Fruit fly (Drosophila melanogaster) whole organism, pupa: Measurements from ENCODE around the gene CG9215.
A peak's percentile ranks its signal among the peaks of the same experiment; 100 is the strongest.

Experiments used
- CG10348 ChIP-seq: fragments of 200-800 bp; sonication (Bioruptor generic); IDR thresholded peaks from 2 replicates; pipeline ENCODE4 v1.3.6; 2022; ENCODE audit warnings: missing biosample characterization, missing genetic modification characterization
- CG12605 ChIP-seq: fragments of 200-800 bp; sonication (Bioruptor generic); IDR thresholded peaks from 2 replicates; pipeline ENCODE4 v1.3.6; 2022; ENCODE audit warnings: missing biosample characterization, missing genetic modification characterization
- CG13204 ChIP-seq: fragments of 200-800 bp; sonication (Bioruptor generic); optimal IDR thresholded peaks from 2 replicates; lab custom pipeline; 2018; ENCODE audit warnings: missing biosample characterization, mild to moderate bottlenecking, missing genetic modification characterization, moderate library complexity
- CG14655 ChIP-seq: fragments of 200-800 bp; sonication (Bioruptor generic); optimal IDR thresholded peaks from 3 replicates; lab custom pipeline; 2017; ENCODE audit warnings: mild to moderate bottlenecking, missing biosample characterization, missing genetic modification reagents, missing genetic modification characterization
- CG15710 ChIP-seq: fragments of 200-800 bp; sonication (Bioruptor generic); optimal IDR thresholded peaks from 2 replicates; lab custom pipeline; 2018; ENCODE audit warnings: missing biosample characterization, mild to moderate bottlenecking, missing genetic modification characterization, moderate library complexity
- CG17806 ChIP-seq: fragments of 200-800 bp; sonication (Bioruptor generic); optimal IDR thresholded peaks from 2 replicates; lab custom pipeline; 2018; ENCODE audit warnings: missing biosample characterization, mild to moderate bottlenecking, missing genetic modification characterization, moderate library complexity
- CG32121 ChIP-seq: fragments of 200-800 bp; sonication (Bioruptor generic); IDR thresholded peaks from 2 replicates; pipeline ENCODE4 v1.3.6; 2022; ENCODE audit warnings: missing biosample characterization, missing genetic modification characterization
- CG34367 ChIP-seq: fragments of 200-800 bp; sonication (Bioruptor generic); optimal IDR thresholded peaks from 2 replicates; lab custom pipeline; 2018; ENCODE audit warnings: missing biosample characterization, mild to moderate bottlenecking, missing genetic modification characterization
- CG4496 ChIP-seq: fragments of 200-800 bp; sonication (Bioruptor generic); IDR thresholded peaks from 3 replicates; pipeline ENCODE4 v1.3.6; 2022; ENCODE audit warnings: missing biosample characterization, missing genetic modification characterization
- CG8159 ChIP-seq: fragments of 200-800 bp; sonication (Bioruptor generic); optimal IDR thresholded peaks from 3 replicates; lab custom pipeline; 2018; ENCODE audit warnings: missing biosample characterization, mild to moderate bottlenecking, missing genetic modification characterization, moderate library complexity
- CG8301 ChIP-seq: fragments of 200-800 bp; sonication (Bioruptor generic); optimal IDR thresholded peaks from 2 replicates; lab custom pipeline; 2018; ENCODE audit warnings: missing biosample characterization, mild to moderate bottlenecking, missing genetic modification characterization
- CG9948 ChIP-seq: fragments of 200-800 bp; sonication (Bioruptor generic); optimal IDR thresholded peaks from 2 replicates; lab custom pipeline; 2018; ENCODE audit warnings: missing biosample characterization, mild to moderate bottlenecking, missing genetic modification characterization, moderate library complexity
- D1 ChIP-seq: fragments of 200-800 bp; sonication (Bioruptor generic); optimal IDR thresholded peaks from 2 replicates; lab custom pipeline; 2018; ENCODE audit warnings: missing biosample characterization, mild to moderate bottlenecking, missing genetic modification characterization, moderate library complexity
- EcR ChIP-seq: fragments of 200-800 bp; sonication (Bioruptor generic); optimal IDR thresholded peaks from 3 replicates; lab custom pipeline; 2019; ENCODE audit warnings: missing biosample characterization, missing genetic modification characterization, mild to moderate bottlenecking, moderate library complexity, missing genetic modification reagents
- Ets98B ChIP-seq: fragments of 200-800 bp; sonication (Bioruptor generic); IDR thresholded peaks from 2 replicates; pipeline ENCODE4 v1.3.6; 2022; ENCODE audit warnings: missing biosample characterization, missing genetic modification characterization
- Pif1A ChIP-seq: fragments of 200-800 bp; sonication (Bioruptor generic); optimal IDR thresholded peaks from 3 replicates; lab custom pipeline; 2016; ENCODE audit warnings: missing biosample characterization, missing genetic modification characterization
- Pif1B ChIP-seq: fragments of 200-800 bp; sonication (Bioruptor generic); optimal IDR thresholded peaks from 3 replicates; lab custom pipeline; 2016; ENCODE audit warnings: missing biosample characterization, missing genetic modification characterization
- Snoo ChIP-seq: fragments of 200-800 bp; sonication (Bioruptor generic); optimal IDR thresholded peaks from 3 replicates; lab custom pipeline; 2017; ENCODE audit warnings: missing biosample characterization, mild to moderate bottlenecking, missing genetic modification characterization, inconsistent platforms
- fd96Ca ChIP-seq: fragments of 200-800 bp; sonication (Bioruptor generic); IDR thresholded peaks from 3 replicates; pipeline ENCODE4 v1.3.6; 2022; ENCODE audit warnings: missing biosample characterization, missing genetic modification characterization
- gl ChIP-seq: fragments of 200-800 bp; sonication (Bioruptor generic); optimal IDR thresholded peaks from 2 replicates; lab custom pipeline; 2018; ENCODE audit warnings: missing biosample characterization, mild to moderate bottlenecking, missing genetic modification characterization
- rn ChIP-seq: fragments of 200-800 bp; sonication (Bioruptor generic); IDR thresholded peaks from 2 replicates; pipeline ENCODE4 v1.3.6; 2022; ENCODE audit warnings: missing biosample characterization, missing genetic modification characterization

CG9215 gene

dm6 chrX:15617916-15618315, 35.2 kb upstream of the CG9215 start:
- TF ChIP-seq CG10348 = no peak
- TF ChIP-seq CG17806 = peak; percentile 20
- peak; percentile 59 for TF ChIP-seq CG8301 (tag; lab: Kevin White, UChicago)
- TF ChIP-seq gl (tag; lab: Kevin White, UChicago) = no peak
- TF ChIP-seq Pif1B (GFP tag; lab: Kevin White, UChicago) = peak; percentile 64
- peak; percentile 61 for TF ChIP-seq CG14655
- TF ChIP-seq rn (GFP tag; lab: Robert Waterston, UW) = 0 out of 2 replicates have a peak, but pooled peaks have one; percentile 52
- TF ChIP-seq CG15710 (tag; lab: Kevin White, UChicago) = peak; percentile 2
- TF ChIP-seq CG12605 = peak; percentile 81
- peak; percentile 79 for TF ChIP-seq Ets98B (GFP tag; lab: Robert Waterston, UW)
- TF ChIP-seq Pif1A (GFP tag; lab: Kevin White, UChicago) = peak; percentile 65
- TF ChIP-seq CG8159 (tag; lab: Kevin White, UChicago) = no peak
- TF ChIP-seq D1 (tag; lab: Kevin White, UChicago) = no peak
- TF ChIP-seq CG9948 (tag; lab: Kevin White, UChicago) = peak; percentile 20
- TF ChIP-seq EcR (GFP tag; lab: Kevin White, UChicago) = no peak
- TF ChIP-seq fd96Ca = peak; percentile 69; the same call in 2 of the 3 replicates
- TF ChIP-seq CG4496 (GFP tag; lab: Robert Waterston, UW) = peak; percentile 86
- TF ChIP-seq CG34367 (tag; lab: Kevin White, UChicago) = no peak
- TF ChIP-seq Snoo (tag; lab: Kevin White, UChicago) = no peak
- TF ChIP-seq CG32121 (GFP tag; lab: Robert Waterston, UW) = peak; percentile 84
- TF ChIP-seq CG13204 (GFP tag; lab: Kevin White, UChicago) = no peak

dm6 chrX:15616532-15616931, 33.9 kb upstream of the CG9215 start:
- TF ChIP-seq CG4496 (GFP tag; lab: Robert Waterston, UW) (no peak), CG34367 (tag; lab: Kevin White, UChicago) (no peak), CG13204 (GFP tag; lab: Kevin White, UChicago) (no peak), CG14655 (no peak), CG9948 (tag; lab: Kevin White, UChicago) (no peak), D1 (tag; lab: Kevin White, UChicago) (no peak), CG17806 (no peak), Pif1B (GFP tag; lab: Kevin White, UChicago) (no peak), EcR (GFP tag; lab: Kevin White, UChicago) (no peak), CG10348 (no peak), CG32121 (GFP tag; lab: Robert Waterston, UW) (no peak), gl (tag; lab: Kevin White, UChicago) (no peak), CG15710 (tag; lab: Kevin White, UChicago) (no peak)

- no peak for TF ChIP-seq Snoo (tag; lab: Kevin White, UChicago)
- TF ChIP-seq Ets98B (GFP tag; lab: Robert Waterston, UW) = no peak
- no peak for TF ChIP-seq D1 (tag; lab: Kevin White, UChicago)
- TF ChIP-seq CG10348 = no peak
- no peak for TF ChIP-seq CG13204 (GFP tag; lab: Kevin White, UChicago)
- TF ChIP-seq CG8159 (tag; lab: Kevin White, UChicago) = no peak
- no peak for TF ChIP-seq rn (GFP tag; lab: Robert Waterston, UW)
- no peak for TF ChIP-seq fd96Ca
- TF ChIP-seq CG14655 = no peak
- TF ChIP-seq CG17806 = no peak
- no peak for TF ChIP-seq CG12605
- no peak for TF ChIP-seq CG9948 (tag; lab: Kevin White, UChicago)
- no peak for TF ChIP-seq EcR (GFP tag; lab: Kevin White, UChicago)
- no peak for TF ChIP-seq CG32121 (GFP tag; lab: Robert Waterston, UW)
- TF ChIP-seq CG15710 (tag; lab: Kevin White, UChicago) = no peak
- TF ChIP-seq gl (tag; lab: Kevin White, UChicago) = no peak
Measured at dm6 chrX:15616018-15616417, 33.3 kb upstream of the CG9215 start.

dm6 chrX:15615426-15615825, 32.8 kb upstream of the CG9215 start:
- peak; percentile 50 for TF ChIP-seq CG9948 (tag; lab: Kevin White, UChicago)
- TF ChIP-seq Snoo (tag; lab: Kevin White, UChicago) = peak; percentile 33
- peak; percentile 75 for TF ChIP-seq CG12605
- TF ChIP-seq EcR (GFP tag; lab: Kevin White, UChicago) = no peak
- TF ChIP-seq D1 (tag; lab: Kevin White, UChicago) = no peak
- peak; percentile 49 for TF ChIP-seq Ets98B (GFP tag; lab: Robert Waterston, UW)
- TF ChIP-seq gl (tag; lab: Kevin White, UChicago) = no peak
- TF ChIP-seq CG8301 (tag; lab: Kevin White, UChicago) = peak; percentile 71
- peak; percentile 28 for TF ChIP-seq Pif1A (GFP tag; lab: Kevin White, UChicago)
- TF ChIP-seq CG4496 (GFP tag; lab: Robert Waterston, UW) = peak; percentile 77; the same call in 2 of the 3 replicates
- TF ChIP-seq Pif1B (GFP tag; lab: Kevin White, UChicago) = no peak
- no peak for TF ChIP-seq CG10348
- TF ChIP-seq rn (GFP tag; lab: Robert Waterston, UW) = no peak
- peak; percentile 63 for TF ChIP-seq CG32121 (GFP tag; lab: Robert Waterston, UW)
- peak; percentile 27 for TF ChIP-seq CG15710 (tag; lab: Kevin White, UChicago)
- TF ChIP-seq CG13204 (GFP tag; lab: Kevin White, UChicago) = no peak
- TF ChIP-seq CG17806 = peak; percentile 51
- peak; percentile 73 for TF ChIP-seq CG14655
- peak; percentile 51 for TF ChIP-seq CG8159 (tag; lab: Kevin White, UChicago)
- TF ChIP-seq CG34367 (tag; lab: Kevin White, UChicago) = peak; percentile 19
- no peak for TF ChIP-seq fd96Ca

dm6 chrX:15611795-15612194, 29.1 kb upstream of the CG9215 start:
- TF ChIP-seq CG4496 (GFP tag; lab: Robert Waterston, UW) (peak; percentile 31; the same call in 1 of the 3 replicates), D1 (tag; lab: Kevin White, UChicago) (no peak), CG15710 (tag; lab: Kevin White, UChicago) (no peak), CG10348 (no peak), CG13204 (GFP tag; lab: Kevin White, UChicago) (peak; percentile 75), CG9948 (tag; lab: Kevin White, UChicago) (no peak), Ets98B (GFP tag; lab: Robert Waterston, UW) (no peak), CG12605 (peak; percentile 5; the same call in 1 of the 2 replicates), Pif1A (GFP tag; lab: Kevin White, UChicago) (no peak), Pif1B (GFP tag; lab: Kevin White, UChicago) (no peak)
